Worm (Caenorhabditis elegans) whole organism, midembryonic: ENCODE measurements around the gene spig-9.

Source experiments
- cog-1 ChIP-seq: sonication (generic microtip); optimal IDR thresholded peaks from 2 replicates; lab custom pipeline; 2016; ENCODE audit warnings: missing genetic modification characterization, missing compliant biosample characterization
- klf-2 ChIP-seq: fragments of 200-800 bp; sonication (Bioruptor generic); conservative IDR thresholded peaks from 2 replicates; pipeline ENCODE4 v1.3.6; 2022; ENCODE audit warnings: missing genetic modification reagents, missing genetic modification characterization, missing compliant biosample characterization
- tab-1 ChIP-seq: fragments of 200-800 bp; sonication (Bioruptor generic); IDR thresholded peaks from 2 replicates; pipeline ENCODE4 v1.3.6; 2022; ENCODE audit warnings: missing genetic modification characterization, missing compliant biosample characterization
- ztf-23 ChIP-seq: fragments of 200-800 bp; sonication (Bioruptor generic); IDR thresholded peaks from 2 replicates; pipeline ENCODE4 v1.3.6; 2022; ENCODE audit warnings: missing genetic modification reagents, missing genetic modification characterization, missing compliant biosample characterization
- ztf-29 ChIP-seq: fragments of 200-800 bp; sonication (Bioruptor generic); IDR thresholded peaks from 2 replicates; pipeline ENCODE4 v1.3.6; 2022; ENCODE audit warnings: missing genetic modification reagents, missing genetic modification characterization, missing compliant biosample characterization

DNA sequence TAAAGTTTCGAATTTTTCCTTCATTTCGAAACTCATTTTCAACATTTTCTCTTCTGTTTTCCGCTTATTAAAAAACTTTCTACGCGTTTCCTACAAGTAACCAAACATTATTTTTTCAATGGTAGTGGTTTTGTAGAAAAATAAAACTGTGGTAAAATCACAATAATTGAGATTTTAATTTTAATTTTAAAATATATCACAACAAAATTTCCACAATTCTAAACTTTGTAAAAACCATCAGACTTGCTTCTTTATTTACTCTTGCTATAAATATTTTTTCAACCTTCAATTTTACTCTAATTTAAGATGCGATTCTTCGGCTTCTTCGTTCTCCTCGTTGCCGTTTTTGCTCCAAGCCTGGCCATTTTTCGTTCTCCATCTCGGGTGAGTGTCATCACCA lies 23.8 kb downstream of the spig-9 start, which contains the start of gene F53F4.17:
- TF ChIP-seq tab-1 (GFP tag; lab: Robert Waterston, UW) (no peak), cog-1 (tag; lab: Kevin White, UChicago) (no peak), klf-2 (GFP tag; lab: Robert Waterston, UW) (no peak), ztf-29 (GFP tag; lab: Robert Waterston, UW) (no peak), ztf-23 (no peak)
